Fruit fly (Drosophila melanogaster) whole organism, embryonic: ENCODE data around the gene GlcAT-P.
A peak's percentile ranks its signal among the peaks of the same experiment; 100 is the strongest.

Experiments
- Atf3 ChIP-seq: fragments of 200-800 bp; sonication (Bioruptor generic); optimal IDR thresholded peaks from 3 replicates; lab custom pipeline; 2016; ENCODE audit warnings: missing biosample characterization, missing genetic modification characterization
- Bgb ChIP-seq: fragments of 200-800 bp; sonication (Bioruptor generic); IDR thresholded peaks from 2 replicates; pipeline ENCODE4 v1.3.6; 2022; ENCODE audit warnings: missing biosample characterization, missing genetic modification characterization; ENCODE audit not compliant: partially characterized antibody
- CG10431 ChIP-seq: fragments of 200-800 bp; sonication (Bioruptor generic); optimal IDR thresholded peaks from 3 replicates; lab custom pipeline; 2018; ENCODE audit warnings: missing biosample characterization, mild to moderate bottlenecking, missing genetic modification characterization
- CG11093 ChIP-seq: fragments of 200-800 bp; sonication (Bioruptor generic); IDR thresholded peaks from 3 replicates; pipeline ENCODE4 v1.3.6; 2022; ENCODE audit warnings: missing biosample characterization, missing genetic modification characterization
- CG11696 ChIP-seq: fragments of 200-800 bp; sonication (Bioruptor generic); IDR thresholded peaks from 2 replicates; pipeline ENCODE4 v1.3.6; 2022; ENCODE audit warnings: missing biosample characterization, missing genetic modification characterization
- CG13296 ChIP-seq: fragments of 200-800 bp; sonication (Bioruptor generic); optimal IDR thresholded peaks from 3 replicates; lab custom pipeline; 2018; ENCODE audit warnings: missing biosample characterization, mild to moderate bottlenecking, missing genetic modification characterization
- CG13624 ChIP-seq: fragments of 200-800 bp; sonication (Bioruptor generic); optimal IDR thresholded peaks from 2 replicates; lab custom pipeline; 2016; ENCODE audit warnings: missing biosample characterization, missing genetic modification characterization
- CG17802 ChIP-seq: fragments of 200-800 bp; sonication (Bioruptor generic); optimal IDR thresholded peaks from 2 replicates; lab custom pipeline; 2018; ENCODE audit warnings: missing biosample characterization, mild to moderate bottlenecking, missing genetic modification characterization, moderate library complexity
- CG17829 ChIP-seq: fragments of 200-800 bp; optimal IDR thresholded peaks from 2 replicates; lab custom pipeline; 2019; ENCODE audit warnings: missing biosample characterization, mild to moderate bottlenecking, missing genetic modification characterization, moderate library complexity
- CG18011 ChIP-seq: fragments of 200-800 bp; sonication (Bioruptor generic); optimal IDR thresholded peaks from 2 replicates; lab custom pipeline; 2017; ENCODE audit warnings: missing biosample characterization, missing genetic modification characterization, mild to moderate bottlenecking, moderate library complexity, missing genotype
- CG2129 ChIP-seq: fragments of 200-800 bp; sonication (Bioruptor generic); IDR thresholded peaks from 2 replicates; pipeline ENCODE4 v1.3.6; 2022; ENCODE audit warnings: missing biosample characterization, missing genetic modification characterization; ENCODE audit not compliant: partially characterized antibody
- CG2712 ChIP-seq: fragments of 200-800 bp; optimal IDR thresholded peaks from 3 replicates; lab custom pipeline; 2019; ENCODE audit warnings: missing biosample characterization, mild to moderate bottlenecking, missing genetic modification characterization, moderate library complexity
- CG34422 ChIP-seq: fragments of 200-800 bp; sonication (Bioruptor generic); IDR thresholded peaks from 3 replicates; pipeline ENCODE4 v1.3.6; 2022; ENCODE audit warnings: missing biosample characterization, missing genetic modification characterization
- CG5180 ChIP-seq: fragments of 200-800 bp; sonication (Bioruptor generic); optimal IDR thresholded peaks from 3 replicates; lab custom pipeline; 2017; ENCODE audit warnings: missing biosample characterization, missing genetic modification characterization, mild to moderate bottlenecking, moderate library complexity, missing genetic modification reagents
- CG8281 ChIP-seq: fragments of 200-800 bp; sonication (Bioruptor generic); optimal IDR thresholded peaks from 2 replicates; lab custom pipeline; 2018; ENCODE audit warnings: missing biosample characterization, mild to moderate bottlenecking, missing genetic modification characterization, moderate library complexity
- CG8944 ChIP-seq: fragments of 200-800 bp; sonication (Bioruptor generic); optimal IDR thresholded peaks from 3 replicates; lab custom pipeline; 2016; ENCODE audit warnings: missing biosample characterization, missing genetic modification characterization
- Chrac-16 ChIP-seq: fragments of 200-800 bp; sonication (Bioruptor generic); optimal IDR thresholded peaks from 3 replicates; lab custom pipeline; 2016; ENCODE audit warnings: missing biosample characterization, missing genetic modification characterization
- CoRest ChIP-seq: fragments of 200-800 bp; sonication (Bioruptor generic); optimal IDR thresholded peaks from 3 replicates; lab custom pipeline; 2018; ENCODE audit warnings: missing biosample characterization, mild to moderate bottlenecking, missing genetic modification characterization, moderate library complexity
- Dref ChIP-seq: fragments of 200-800 bp; sonication (Bioruptor generic); IDR thresholded peaks from 2 replicates; pipeline ENCODE4 v1.3.6; 2022; ENCODE audit warnings: missing biosample characterization, missing genetic modification characterization
- HHEX ChIP-seq: fragments of 200-800 bp; sonication (Bioruptor generic); optimal IDR thresholded peaks from 3 replicates; lab custom pipeline; 2017; ENCODE audit warnings: missing biosample characterization, mild to moderate bottlenecking, missing genetic modification characterization, missing genetic modification reagents
- HmgZ ChIP-seq: fragments of 200-800 bp; sonication (Bioruptor generic); optimal IDR thresholded peaks from 2 replicates; lab custom pipeline; 2018; ENCODE audit warnings: missing biosample characterization, mild to moderate bottlenecking, missing genetic modification characterization
- Hr3 ChIP-seq: fragments of 200-800 bp; sonication (Bioruptor generic); optimal IDR thresholded peaks from 3 replicates; lab custom pipeline; 2016; ENCODE audit warnings: missing biosample characterization, missing genetic modification characterization
- Hr51 ChIP-seq, 2 experiments: fragments of 200-800 bp; sonication (Bioruptor generic); optimal IDR thresholded peaks; 2 replicates in 1 of 2; 3 replicates in 1 of 2; lab custom pipeline; 2016 to 2018; ENCODE audit warnings: missing biosample characterization in 2 of 2, missing genetic modification characterization in 2 of 2, mild to moderate bottlenecking in 1 of 2, moderate library complexity in 1 of 2
- Lhr ChIP-seq: fragments of 200-800 bp; sonication (Bioruptor generic); optimal IDR thresholded peaks from 3 replicates; lab custom pipeline; 2017; ENCODE audit warnings: mild to moderate bottlenecking, missing biosample characterization, missing genetic modification reagents, missing genetic modification characterization
- Med ChIP-seq: fragments of 200-800 bp; sonication (Bioruptor generic); peaks from one replicate; lab custom pipeline; 2016; ENCODE audit warnings: missing biosample characterization, missing genetic modification characterization, mild to moderate bottlenecking, inconsistent platforms, moderate library complexity
- Oli ChIP-seq: fragments of 200-800 bp; sonication (Bioruptor generic); optimal IDR thresholded peaks from 2 replicates; lab custom pipeline; 2018; ENCODE audit warnings: missing biosample characterization, mild to moderate bottlenecking, missing genetic modification characterization, moderate library complexity
- Six4 ChIP-seq: fragments of 200-800 bp; sonication (Bioruptor generic); optimal IDR thresholded peaks from 2 replicates; lab custom pipeline; 2016; ENCODE audit warnings: missing biosample characterization, missing genetic modification characterization
- Tbp ChIP-seq: fragments of >200 bp; optimal IDR thresholded peaks from 2 replicates; lab custom pipeline; 2018; ENCODE audit warnings: missing biosample characterization, missing genetic modification characterization
- amos ChIP-seq: fragments of 200-800 bp; sonication (Bioruptor generic); IDR thresholded peaks from 2 replicates; pipeline ENCODE4 v1.3.6; 2022; ENCODE audit warnings: missing biosample characterization, missing genetic modification characterization; ENCODE audit not compliant: partially characterized antibody
- br ChIP-seq: fragments of >200 bp; optimal IDR thresholded peaks from 2 replicates; lab custom pipeline; 2017
- cg ChIP-seq: fragments of 200-800 bp; sonication (Bioruptor generic); optimal IDR thresholded peaks from 3 replicates; lab custom pipeline; 2019; ENCODE audit warnings: missing biosample characterization, mild to moderate bottlenecking, missing genetic modification characterization, moderate library complexity
- dpn ChIP-seq, 2 experiments: fragments of 200-800 bp; sonication (Bioruptor generic); optimal IDR thresholded peaks; 3 replicates each; lab custom pipeline; 2016; ENCODE audit warnings: missing biosample characterization in 2 of 2, missing genetic modification characterization in 2 of 2
- ems ChIP-seq: fragments of 200-800 bp; sonication (Bioruptor generic); optimal IDR thresholded peaks from 3 replicates; lab custom pipeline; 2016; ENCODE audit warnings: missing biosample characterization, missing genetic modification characterization
- en ChIP-seq: fragments of 200-800 bp; sonication (Bioruptor generic); optimal IDR thresholded peaks from 2 replicates; lab custom pipeline; 2016; ENCODE audit warnings: missing biosample characterization, missing genetic modification characterization
- hth ChIP-seq: fragments of >200 bp; optimal IDR thresholded peaks from 2 replicates; lab custom pipeline; 2017; ENCODE audit warnings: inconsistent platforms
- lola ChIP-seq, 3 experiments: fragments of >200 bp in 2 of 3; fragments of 200-800 bp in 1 of 3; sonication (Bioruptor generic) in 1 of 3; optimal IDR thresholded peaks; 2 replicates each; lab custom pipeline; 2017 to 2019; ENCODE audit warnings: missing biosample characterization in 3 of 3, missing genetic modification characterization in 3 of 3, mild to moderate bottlenecking in 1 of 3, moderate library complexity in 1 of 3
- lov ChIP-seq, 2 experiments: fragments of 200-800 bp in 1 of 2; fragments of >200 bp in 1 of 2; sonication (Bioruptor generic) in 1 of 2; IDR thresholded peaks in 1 of 2; optimal IDR thresholded peaks in 1 of 2; 2 replicates in 1 of 2; 3 replicates in 1 of 2; pipeline versions ENCODE4 v1.3.6 to Lab custom; 2017 to 2022; ENCODE audit warnings: missing biosample characterization in 1 of 2, missing genetic modification characterization in 1 of 2
- luna ChIP-seq: fragments of 200-800 bp; sonication (Bioruptor generic); optimal IDR thresholded peaks from 2 replicates; lab custom pipeline; 2016; ENCODE audit warnings: missing biosample characterization, missing genetic modification characterization
- nerfin-1 ChIP-seq: fragments of 200-800 bp; sonication (Bioruptor generic); optimal IDR thresholded peaks from 3 replicates; lab custom pipeline; 2019; ENCODE audit warnings: missing biosample characterization, mild to moderate bottlenecking, missing genetic modification characterization, moderate library complexity
- pan ChIP-seq, 4 experiments: fragments of >200 bp in 3 of 4; fragments of 200-800 bp in 1 of 4; sonication (Bioruptor generic) in 1 of 4; optimal IDR thresholded peaks in 3 of 4; IDR thresholded peaks in 1 of 4; 2 replicates each; pipeline versions ENCODE4 v1.3.6 to Lab custom; 2017 to 2022; ENCODE audit warnings: missing biosample characterization in 2 of 4, missing genetic modification characterization in 2 of 4, mixed read lengths in 1 of 4
- pfk ChIP-seq: fragments of 200-800 bp; sonication (Bioruptor generic); optimal IDR thresholded peaks from 2 replicates; lab custom pipeline; 2018; ENCODE audit warnings: missing biosample characterization, mild to moderate bottlenecking, missing genetic modification characterization, moderate library complexity
- rib ChIP-seq: fragments of 200-800 bp; sonication (Bioruptor generic); IDR thresholded peaks from 2 replicates; pipeline ENCODE4 v1.3.6; 2022; ENCODE audit warnings: missing biosample characterization, missing genetic modification characterization
- sd ChIP-seq: fragments of 200-800 bp; sonication (Bioruptor generic); optimal IDR thresholded peaks from 3 replicates; lab custom pipeline; 2018; ENCODE audit warnings: missing biosample characterization, mild to moderate bottlenecking, missing genetic modification characterization, moderate library complexity
- sens-2 ChIP-seq: fragments of 200-800 bp; sonication (Bioruptor generic); IDR thresholded peaks from 2 replicates; pipeline ENCODE4 v1.3.6; 2022; ENCODE audit warnings: missing biosample characterization, missing genetic modification characterization
- stc ChIP-seq: fragments of 200-800 bp; sonication (Bioruptor generic); IDR thresholded peaks from 2 replicates; pipeline ENCODE4 v1.3.6; 2022; ENCODE audit warnings: missing biosample characterization, missing genetic modification characterization
- sug ChIP-seq: fragments of 200-800 bp; optimal IDR thresholded peaks from 2 replicates; lab custom pipeline; 2019; ENCODE audit warnings: missing biosample characterization, mild to moderate bottlenecking, missing genetic modification characterization, moderate library complexity
- usp ChIP-seq: fragments of >200 bp; optimal IDR thresholded peaks from 2 replicates; lab custom pipeline; 2017; ENCODE audit warnings: missing biosample characterization, missing genetic modification characterization
- wdn ChIP-seq: fragments of 200-800 bp; sonication (Bioruptor generic); IDR thresholded peaks from 2 replicates; pipeline ENCODE4 v1.3.6; 2022; ENCODE audit warnings: missing biosample characterization, missing genetic modification characterization

Gene GlcAT-P

DNA sequence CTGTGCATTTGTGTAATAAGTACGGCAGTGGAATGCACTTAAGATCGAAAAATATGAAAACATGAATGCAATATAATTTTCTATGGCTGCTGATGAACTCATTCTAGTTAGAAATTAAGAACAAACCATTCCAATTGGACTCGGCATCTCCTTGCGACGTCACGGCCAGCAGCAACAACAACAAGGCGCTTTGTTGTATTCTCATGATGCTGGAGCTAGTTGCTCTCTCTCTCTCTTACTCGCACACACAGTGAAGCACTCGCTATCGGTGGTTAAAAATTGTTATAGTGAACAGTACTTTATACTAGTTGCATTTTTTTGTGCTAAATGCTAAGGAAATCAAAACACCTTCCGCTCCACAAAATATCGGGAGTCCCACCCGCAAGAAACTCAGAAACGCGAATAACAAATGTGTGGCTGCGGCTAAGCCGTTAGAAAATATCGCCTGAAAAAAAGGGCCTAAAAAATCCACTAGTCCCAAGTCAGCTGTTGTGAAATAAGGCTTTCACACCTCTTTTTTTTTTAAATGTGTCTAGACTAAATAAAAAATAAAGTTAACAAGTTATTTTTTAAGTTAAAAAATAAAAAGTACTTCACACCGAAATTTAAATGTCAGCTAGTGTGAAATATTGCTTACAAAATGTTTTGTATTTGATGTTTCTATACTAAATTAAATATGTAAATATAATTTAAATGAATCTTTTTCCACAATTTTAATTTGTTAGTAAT lies 8.4 kb upstream of the GlcAT-P start, which contains the start of gene Plod (continued):
- TF ChIP-seq Hr51 (GFP tag; optimal IDR thresholded peaks at IDR 0.05; lab: Kevin White, UChicago) (peak; percentile 29 to 67), amos (GFP tag; lab: Robert Waterston, UW) (peak; percentile 48; the same call in 1 of the 2 replicates), lov (optimal IDR thresholded peaks at IDR 0.05; lab: Kevin White, UChicago) (no peak), lov (GFP tag; IDR thresholded peaks at IDR 0.05; lab: Robert Waterston, UW) (no peak), Lhr (GFP tag; lab: Kevin White, UChicago) (peak; percentile 82), CG10431 (peak; percentile 16), sug (tag; lab: Kevin White, UChicago) (peak; percentile 30), Six4 (peak; percentile 19), CG13296 (GFP tag; lab: Kevin White, UChicago) (peak; percentile 35), stc (GFP tag; lab: Robert Waterston, UW) (0 out of 2 replicates have a peak, but pooled peaks have one; percentile 11), CG5180 (GFP tag; lab: Kevin White, UChicago) (peak; percentile 41), sd (tag; lab: Kevin White, UChicago) (peak; percentile 29), wdn (GFP tag; lab: Robert Waterston, UW) (no peak), CG13624 (peak; percentile 67), CG17829 (peak; percentile 67), CG2712 (tag; lab: Kevin White, UChicago) (peak; percentile 72), ems (peak; percentile 19), CG18011 (GFP tag; lab: Kevin White, UChicago) (no peak), HmgZ (tag; lab: Kevin White, UChicago) (peak; percentile 65), Oli (peak; percentile 0), CG17802 (tag; lab: Kevin White, UChicago) (peak; percentile 83), cg (GFP tag; lab: Kevin White, UChicago) (no peak), CG2129 (GFP tag; lab: Robert Waterston, UW) (no peak), luna (GFP tag; lab: Kevin White, UChicago) (no peak), pfk (peak; percentile 19), dpn (GFP tag; optimal IDR thresholded peaks at IDR 0.05; lab: Kevin White, UChicago) (peak; percentile 46 to 47), rib (GFP tag; lab: Robert Waterston, UW) (peak; percentile 60; the same call in 1 of the 2 replicates), Dref (GFP tag; lab: Robert Waterston, UW) (no peak; the same call in 1 of the 2 replicates), CG11093 (no peak), br (lab: Kevin White, UChicago) (no peak), HHEX (no peak), CG8944 (GFP tag; lab: Kevin White, UChicago) (peak; percentile 18), en (GFP tag; lab: Kevin White, UChicago) (no peak), CG8281 (tag; lab: Kevin White, UChicago) (no peak), CG34422 (peak; percentile 79; the same call in 2 of the 3 replicates), lola (GFP tag; optimal IDR thresholded peaks at IDR 0.05; lab: Kevin White, UChicago) (peak in 2 of 3 experiments; percentile 40 to 96), sens-2 (no peak), Tbp (GFP tag; lab: Kevin White, UChicago) (no peak), pan (optimal IDR thresholded peaks at IDR 0.05; lab: Kevin White, UChicago) (no peak), pan (GFP tag; optimal IDR thresholded peaks at IDR 0.05 in 1 of 2, IDR thresholded peaks at IDR 0.05 in 1 of 2) (peak in 1 of 2 experiments; percentile 55), hth (lab: Kevin White, UChicago) (no peak), Med (GFP tag; lab: Kevin White, UChicago) (peak; percentile 81), Bgb (GFP tag; lab: Robert Waterston, UW) (peak; percentile 63; the same call in 1 of the 2 replicates), Hr3 (GFP tag; lab: Kevin White, UChicago) (peak; percentile 25), nerfin-1 (tag; lab: Kevin White, UChicago) (peak; percentile 22), usp (GFP tag; lab: Kevin White, UChicago) (no peak), CoRest (tag; lab: Kevin White, UChicago) (peak; percentile 69), CG11696 (GFP tag; lab: Robert Waterston, UW) (no peak), Atf3 (GFP tag; lab: Kevin White, UChicago) (no peak), Chrac-16 (peak; percentile 32)
